Worm (Caenorhabditis elegans): ENCODE results near the gene T02E9.5.

DNA sequence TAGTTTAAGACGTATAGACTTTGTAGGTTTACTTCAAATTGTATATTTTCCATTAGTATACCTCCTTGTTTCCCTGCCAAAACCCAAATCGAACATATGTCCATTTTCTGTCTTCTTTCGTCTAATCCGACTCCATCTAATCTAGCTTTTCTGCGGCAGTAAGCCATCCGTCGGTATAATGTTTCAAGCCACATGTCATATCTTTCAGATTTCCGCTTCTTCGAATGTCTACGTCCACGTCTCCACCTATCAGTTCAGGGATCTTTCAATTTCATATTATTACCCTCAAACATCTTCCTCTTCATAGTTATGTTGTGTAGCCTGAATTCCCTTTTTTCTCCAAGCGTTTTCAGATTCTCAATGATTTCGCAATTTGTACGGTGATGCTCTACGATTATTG, 2.1 kb downstream of the T02E9.5 start:
- TF ChIP-seq nhr-25 (tag; optimal IDR thresholded peaks at IDR 0.05; ENCODE audit: borderline replicate concordance, insufficient read depth) (no peak), ctbp-1 (GFP tag; IDR thresholded peaks at IDR 0.05) (no peak), skn-1 (tag; optimal IDR thresholded peaks at IDR 0.05) (no peak), mep-1 (tag; optimal IDR thresholded peaks at IDR 0.05) (no peak), R02D3.7 (tag; optimal IDR thresholded peaks at IDR 0.05) (no peak), ZK546.5 (tag; optimal IDR thresholded peaks at IDR 0.05) (no peak), ama-1 (optimal IDR thresholded peaks at IDR 0.05) (no peak), dmd-8 (GFP tag; IDR thresholded peaks at IDR 0.05) (no peak), F49E8.2 (tag; optimal IDR thresholded peaks at IDR 0.05; ENCODE audit: borderline replicate concordance) (no peak), ztf-11 (tag; optimal IDR thresholded peaks at IDR 0.05) (no peak), tra-1 (GFP tag; IDR thresholded peaks at IDR 0.05) (no peak), nhr-237 (tag; optimal IDR thresholded peaks at IDR 0.05) (no peak), pqm-1 (tag; optimal IDR thresholded peaks at IDR 0.05) (no peak)

All from whole organism, L4 larva.